Worm (Caenorhabditis elegans) whole organism, L4 larva: Measurements from ENCODE around the gene ttr-59.

Experiments used
- daf-12 ChIP-seq: fragments of 150-350 bp; optimal IDR thresholded peaks from 2 replicates; lab custom pipeline; 2014; ENCODE audit warnings: missing biosample characterization, missing genetic modification reagents, missing genetic modification characterization
- lin-13 ChIP-seq: fragments of 150-350 bp; optimal IDR thresholded peaks from 2 replicates; lab custom pipeline; 2014; ENCODE audit warnings: missing biosample characterization, missing genetic modification reagents, missing genetic modification characterization
- lin-29 ChIP-seq: fragments of 200-800 bp; sonication (Bioruptor generic); IDR thresholded peaks from 2 replicates; pipeline ENCODE4 v1.3.6; 2022; ENCODE audit warnings: missing genetic modification reagents, missing genetic modification characterization, missing compliant biosample characterization
- mxl-3 ChIP-seq: fragments of 200-800 bp; sonication (Bioruptor generic); optimal IDR thresholded peaks from 2 replicates; lab custom pipeline; 2018; ENCODE audit warnings: mild to moderate bottlenecking, missing genetic modification characterization, missing compliant biosample characterization
- nhr-28 ChIP-seq: fragments of 150-350 bp; optimal IDR thresholded peaks from 2 replicates; lab custom pipeline; 2014; ENCODE audit warnings: missing biosample characterization, missing genetic modification characterization
- pqm-1 ChIP-seq: sonication (generic microtip); optimal IDR thresholded peaks from 2 replicates; lab custom pipeline; 2017; ENCODE audit warnings: missing biosample characterization, missing genetic modification characterization
- snpc-1.2 ChIP-seq: fragments of 200-800 bp; sonication (Bioruptor generic); IDR thresholded peaks from 2 replicates; pipeline ENCODE4 v1.3.6; 2022; ENCODE audit warnings: missing genetic modification reagents, missing genetic modification characterization, missing compliant biosample characterization
- unc-39 ChIP-seq: sonication (generic microtip); optimal IDR thresholded peaks from 2 replicates; lab custom pipeline; 2017; ENCODE audit warnings: missing biosample characterization, missing genetic modification characterization
- unc-62 ChIP-seq, 3 experiments: fragments of 150-350 bp in 1 of 3; sonication (generic microtip); optimal IDR thresholded peaks in 2 of 3; peaks in 1 of 3; 1 replicate in 1 of 3; 2 replicates in 2 of 3; lab custom pipeline; 2014 to 2017; ENCODE audit warnings: missing biosample characterization in 3 of 3, missing genetic modification characterization in 3 of 3, missing genetic modification reagents in 3 of 3, missing genotype in 1 of 3
- zag-1 ChIP-seq: fragments of 150-350 bp; optimal IDR thresholded peaks from 2 replicates; lab custom pipeline; 2014; ENCODE audit warnings: missing biosample characterization, missing genetic modification characterization

DNA sequence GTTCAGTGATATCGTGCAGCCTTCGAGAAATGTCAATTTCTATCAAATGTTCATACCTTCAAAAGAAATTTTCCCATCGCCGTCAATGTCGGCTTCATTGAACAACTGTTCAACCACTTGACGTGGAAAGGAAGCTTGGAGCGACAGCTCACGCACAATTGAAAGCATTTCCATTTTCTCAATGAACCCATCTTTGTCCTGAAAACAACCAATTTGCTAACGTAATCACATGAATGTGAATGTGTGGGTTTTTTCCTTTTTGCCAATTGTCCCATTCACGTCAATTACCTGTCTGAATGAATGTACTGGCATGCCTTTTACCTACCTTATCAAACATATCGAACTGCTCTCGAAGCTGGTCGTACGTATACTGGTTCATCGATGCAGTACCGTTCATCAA is 33.3 kb upstream of the ttr-59 start:
- TF ChIP-seq mxl-3 (no peak), daf-12 (tag; lab: Kevin White, UChicago) (no peak), lin-29 (GFP tag; lab: Robert Waterston, UW) (no peak), nhr-28 (no peak), pqm-1 (no peak), zag-1 (tag; lab: Kevin White, UChicago) (no peak), unc-39 (no peak), unc-62 (GFP tag; optimal IDR thresholded peaks at IDR 0.05 in 1 of 2; lab: Kevin White, UChicago) (no peak), unc-62 (tag; optimal IDR thresholded peaks at IDR 0.05; lab: Kevin White, UChicago) (no peak), snpc-1.2 (GFP tag; lab: Robert Waterston, UW) (no peak), lin-13 (GFP tag; lab: Kevin White, UChicago) (no peak)
